Worm (Caenorhabditis elegans): ENCODE data around the gene scb-1.
A peak's percentile ranks its signal among the peaks of the same experiment; 100 is the strongest.

DNA sequence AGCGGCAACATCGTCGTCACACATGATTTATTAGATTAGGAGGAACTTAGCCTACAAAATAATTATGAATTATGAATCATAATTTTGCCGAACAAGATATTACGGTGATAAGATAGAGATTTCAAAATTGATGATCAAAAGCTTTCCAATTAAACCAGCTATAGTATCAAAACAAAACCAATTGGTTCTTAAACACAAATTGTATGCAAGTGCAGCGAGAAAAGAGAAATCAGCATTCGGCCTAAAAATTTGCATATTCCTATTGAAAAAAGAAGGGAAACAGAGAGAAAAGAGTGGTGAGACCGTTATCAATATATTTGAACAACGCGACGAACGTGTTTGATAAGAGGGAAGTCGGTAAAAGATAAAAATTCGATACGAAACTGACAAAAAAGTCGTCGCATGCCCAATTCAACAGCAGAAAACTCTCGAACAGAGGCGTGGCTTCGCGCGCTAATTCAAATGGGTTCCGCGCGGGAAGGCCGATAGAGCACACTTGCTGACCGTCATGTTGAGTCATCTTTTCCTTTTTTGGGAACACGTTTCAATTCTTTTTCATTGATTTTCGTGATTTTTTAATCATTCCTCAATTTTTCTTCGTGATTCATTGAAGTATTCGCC lies 41.3 kb downstream of the scb-1 start, which contains the start of gene act-2:
- TF ChIP-seq ama-1 (optimal IDR thresholded peaks at IDR 0.05), result no peak
- TF ChIP-seq ama-1 (GFP tag; optimal IDR thresholded peaks at IDR 0.05), result no peak
- no peak for TF ChIP-seq nhr-90 (tag; optimal IDR thresholded peaks at IDR 0.05)
- TF ChIP-seq K12H6.12 (tag; optimal IDR thresholded peaks at IDR 0.05), result peak; percentile 3
- TF ChIP-seq ztf-25 (GFP tag; IDR thresholded peaks at IDR 0.05), result no peak
- no peak for TF ChIP-seq B0035.1 (tag; optimal IDR thresholded peaks at IDR 0.05)
- peak; percentile 66 for TF ChIP-seq xnd-1 (tag; optimal IDR thresholded peaks at IDR 0.05)
- TF ChIP-seq ztf-22 (GFP tag; optimal IDR thresholded peaks at IDR 0.05), result no peak
- no peak for TF ChIP-seq F52B5.7 (tag; optimal IDR thresholded peaks at IDR 0.05)
- peak; percentile 87 for TF ChIP-seq madf-3 (GFP tag; IDR thresholded peaks at IDR 0.05)
- no peak for TF ChIP-seq sea-2 (GFP tag; IDR thresholded peaks at IDR 0.05)
- peak; percentile 74 for TF ChIP-seq Y95B8A.8 (GFP tag; IDR thresholded peaks at IDR 0.05)
- no peak for TF ChIP-seq atf-7 (tag; optimal IDR thresholded peaks at IDR 0.05)
- peak; percentile 93 for TF ChIP-seq dpl-1 (GFP tag; optimal IDR thresholded peaks at IDR 0.05)

Measured in whole organism, young adult.